Worm (Caenorhabditis elegans) whole organism, L1 larva: ENCODE data around the gene twk-24.
A peak's percentile ranks its signal among the peaks of the same experiment; 100 is the strongest.

Source experiments
- C04F5.9 ChIP-seq: sonication (generic microtip); optimal IDR thresholded peaks from 2 replicates; lab custom pipeline; 2016; ENCODE audit warnings: missing genetic modification characterization, missing compliant biosample characterization
- C16A3.4 ChIP-seq: fragments of 150-350 bp; optimal IDR thresholded peaks from 2 replicates; lab custom pipeline; 2014; ENCODE audit warnings: missing biosample characterization, missing genetic modification characterization
- C34B4.2 ChIP-seq: sonication (generic microtip); optimal IDR thresholded peaks from 2 replicates; lab custom pipeline; 2017; ENCODE audit warnings: mild to moderate bottlenecking, missing genetic modification characterization, missing compliant biosample characterization
- Y116A8C.19 ChIP-seq: sonication (generic microtip); optimal IDR thresholded peaks from 2 replicates; lab custom pipeline; 2016; ENCODE audit warnings: missing compliant biosample characterization, missing genetic modification characterization, borderline replicate concordance
- aha-1 ChIP-seq: fragments of 150-350 bp; optimal IDR thresholded peaks from 2 replicates; lab custom pipeline; 2014; ENCODE audit warnings: missing biosample characterization, missing genetic modification characterization
- blmp-1 ChIP-seq: fragments of 150-350 bp; optimal IDR thresholded peaks from 2 replicates; lab custom pipeline; 2014; ENCODE audit warnings: missing biosample characterization, missing genetic modification characterization
- ceh-82 ChIP-seq, 3 experiments: fragments of 150-350 bp in 1 of 3; sonication (generic microtip) in 2 of 3; optimal IDR thresholded peaks; 2 replicates each; lab custom pipeline; 2014 to 2017; ENCODE audit warnings: missing biosample characterization in 3 of 3, missing genetic modification characterization in 3 of 3
- ceh-90 ChIP-seq: sonication (generic microtip); optimal IDR thresholded peaks from 2 replicates; lab custom pipeline; 2016; ENCODE audit warnings: missing genetic modification characterization, missing compliant biosample characterization
- ces-1 ChIP-seq: fragments of 150-350 bp; optimal IDR thresholded peaks from 2 replicates; lab custom pipeline; 2014; ENCODE audit warnings: missing biosample characterization, missing genetic modification reagents, missing genetic modification characterization
- dpl-1 ChIP-seq, 3 experiments: fragments of 150-350 bp in 2 of 3; sonication (generic microtip) in 1 of 3; optimal IDR thresholded peaks; 2 replicates each; lab custom pipeline; 2014 to 2017; ENCODE audit warnings: missing biosample characterization in 3 of 3, missing genetic modification characterization in 3 of 3, missing genetic modification reagents in 3 of 3
- efl-1 ChIP-seq, 4 experiments: fragments of 150-350 bp; optimal IDR thresholded peaks in 3 of 4; peaks in 1 of 4; 1 replicate in 1 of 4; 2 replicates in 3 of 4; lab custom pipeline; 2014; ENCODE audit warnings: missing biosample characterization in 2 of 4, missing genetic modification characterization in 2 of 4, missing genetic modification reagents in 2 of 4
- efl-3 ChIP-seq: fragments of 200-800 bp; sonication (Bioruptor generic); optimal IDR thresholded peaks from 2 replicates; lab custom pipeline; 2018; ENCODE audit warnings: mild to moderate bottlenecking, missing genetic modification characterization, missing compliant biosample characterization
- egl-13 ChIP-seq: sonication (generic microtip); optimal IDR thresholded peaks from 2 replicates; lab custom pipeline; 2016; ENCODE audit warnings: missing genotype, missing genetic modification reagents, missing genetic modification characterization, missing compliant biosample characterization
- fkh-8 ChIP-seq: sonication (generic microtip); optimal IDR thresholded peaks from 2 replicates; lab custom pipeline; 2016; ENCODE audit warnings: mild to moderate bottlenecking, missing genetic modification characterization, missing compliant biosample characterization
- fos-1 ChIP-seq: fragments of 150-350 bp; optimal IDR thresholded peaks from 2 replicates; lab custom pipeline; 2014; ENCODE audit warnings: missing biosample characterization, missing genetic modification characterization
- grh-1 ChIP-seq: fragments of 200-800 bp; sonication (Bioruptor generic); IDR thresholded peaks from 2 replicates; pipeline ENCODE4 v1.3.6; 2022; ENCODE audit warnings: missing genetic modification reagents, missing genetic modification characterization, missing compliant biosample characterization
- hpl-2 ChIP-seq: fragments of 150-350 bp; optimal IDR thresholded peaks from 2 replicates; lab custom pipeline; 2014; ENCODE audit warnings: missing biosample characterization, missing genetic modification reagents, missing genetic modification characterization
- irx-1 ChIP-seq: sonication (generic microtip); optimal IDR thresholded peaks from 2 replicates; lab custom pipeline; 2016; ENCODE audit warnings: missing genetic modification characterization, missing compliant biosample characterization
- jun-1 ChIP-seq: fragments of 150-350 bp; optimal IDR thresholded peaks from 2 replicates; lab custom pipeline; 2014; ENCODE audit warnings: missing biosample characterization, missing genetic modification reagents, missing genetic modification characterization
- lin-14 ChIP-seq: fragments of 200-800 bp; sonication (Bioruptor generic); optimal IDR thresholded peaks from 2 replicates; lab custom pipeline; 2018; ENCODE audit warnings: mild to moderate bottlenecking, missing genetic modification characterization, moderate library complexity, missing compliant biosample characterization
- lin-15B ChIP-seq: fragments of 150-350 bp; sonication (generic microtip); optimal IDR thresholded peaks from 3 replicates; lab custom pipeline; 2014; ENCODE audit warnings: missing biosample characterization, missing genetic modification characterization
- mab-9 ChIP-seq: fragments of 200-800 bp; sonication (Bioruptor generic); IDR thresholded peaks from 2 replicates; pipeline ENCODE4 v1.3.6; 2022; ENCODE audit warnings: missing genetic modification reagents, missing genetic modification characterization, missing compliant biosample characterization
- mdl-1 ChIP-seq, 2 experiments: fragments of 150-350 bp; optimal IDR thresholded peaks; 2 replicates each; lab custom pipeline; 2014 to 2017; ENCODE audit warnings: missing biosample characterization in 2 of 2, missing genetic modification characterization in 2 of 2, inconsistent platforms in 1 of 2
- mep-1 ChIP-seq: fragments of 150-350 bp; optimal IDR thresholded peaks from 2 replicates; lab custom pipeline; 2014; ENCODE audit warnings: missing biosample characterization, missing genetic modification characterization
- nhr-11 ChIP-seq: fragments of 150-350 bp; optimal IDR thresholded peaks from 2 replicates; lab custom pipeline; 2014; ENCODE audit warnings: missing biosample characterization, missing genetic modification characterization
- nhr-19 ChIP-seq: fragments of 200-800 bp; sonication (Bioruptor generic); conservative IDR thresholded peaks from 2 replicates; pipeline ENCODE4 v1.3.6; 2022; ENCODE audit warnings: missing genetic modification characterization, missing compliant biosample characterization
- nhr-28 ChIP-seq: fragments of 150-350 bp; optimal IDR thresholded peaks from 2 replicates; lab custom pipeline; 2014; ENCODE audit warnings: missing biosample characterization, missing genetic modification characterization
- nhr-71 ChIP-seq: sonication (generic microtip); optimal IDR thresholded peaks from 2 replicates; lab custom pipeline; 2016; ENCODE audit warnings: mild to moderate bottlenecking, missing genetic modification characterization, moderate library complexity, missing compliant biosample characterization
- nhr-76 ChIP-seq: sonication (generic microtip); optimal IDR thresholded peaks from 2 replicates; lab custom pipeline; 2017; ENCODE audit warnings: missing biosample characterization, missing genetic modification characterization
- nhr-84 ChIP-seq: sonication (generic microtip); optimal IDR thresholded peaks from 2 replicates; lab custom pipeline; 2017; ENCODE audit warnings: missing biosample characterization, missing genetic modification characterization
- nhr-85 ChIP-seq: sonication (generic microtip); peaks from one replicate; lab custom pipeline; 2016; ENCODE audit warnings: missing genetic modification characterization, inconsistent platforms, missing compliant biosample characterization
- nhr-90 ChIP-seq: sonication (generic microtip); optimal IDR thresholded peaks from 2 replicates; lab custom pipeline; 2016; ENCODE audit warnings: mild to moderate bottlenecking, missing genetic modification characterization, missing compliant biosample characterization; ENCODE audit not compliant: poor library complexity
- pqm-1 ChIP-seq: sonication (generic microtip); optimal IDR thresholded peaks from 3 replicates; lab custom pipeline; 2017; ENCODE audit warnings: missing biosample characterization, missing genetic modification characterization
- rnt-1 ChIP-seq: sonication (generic microtip); optimal IDR thresholded peaks from 2 replicates; lab custom pipeline; 2016; ENCODE audit warnings: mild to moderate bottlenecking, missing genetic modification characterization, moderate library complexity, missing compliant biosample characterization
- skn-1 ChIP-seq: fragments of 150-350 bp; optimal IDR thresholded peaks from 2 replicates; lab custom pipeline; 2014; ENCODE audit warnings: missing biosample characterization, missing genetic modification characterization
- snpc-4 ChIP-seq: fragments of 150-350 bp; optimal IDR thresholded peaks from 2 replicates; lab custom pipeline; 2014; ENCODE audit warnings: missing biosample characterization, missing genetic modification characterization
- snu-23 ChIP-seq: sonication (generic microtip); optimal IDR thresholded peaks from 2 replicates; lab custom pipeline; 2016; ENCODE audit warnings: missing genetic modification characterization, missing compliant biosample characterization
- swsn-7 ChIP-seq: sonication (generic microtip); optimal IDR thresholded peaks from 2 replicates; lab custom pipeline; 2016; ENCODE audit warnings: missing genetic modification characterization, missing compliant biosample characterization
- tbx-2 ChIP-seq: sonication (generic microtip); optimal IDR thresholded peaks from 2 replicates; lab custom pipeline; 2016; ENCODE audit warnings: missing genetic modification characterization, missing compliant biosample characterization
- tlp-1 ChIP-seq: fragments of 150-350 bp; optimal IDR thresholded peaks from 2 replicates; lab custom pipeline; 2014; ENCODE audit warnings: missing biosample characterization, missing genetic modification characterization
- unc-86 ChIP-seq: sonication (generic microtip); optimal IDR thresholded peaks from 2 replicates; lab custom pipeline; 2016; ENCODE audit warnings: missing genetic modification characterization, missing compliant biosample characterization
- zip-4 ChIP-seq: fragments of 200-800 bp; sonication (Bioruptor generic); optimal IDR thresholded peaks from 2 replicates; lab custom pipeline; 2018; ENCODE audit warnings: mild to moderate bottlenecking, missing genetic modification characterization, moderate library complexity, missing compliant biosample characterization
- ztf-4 ChIP-seq: fragments of 150-350 bp; optimal IDR thresholded peaks from 2 replicates; lab custom pipeline; 2014; ENCODE audit warnings: missing biosample characterization, missing genetic modification characterization

Gene twk-24

ce11 chrV:12255343-12255742 lies 13.8 kb downstream of the twk-24 start, which contains the start of gene T04H1.12:
T04H1.12 (plus strand) TSS chrV:12255643.
- no peak for TF ChIP-seq dpl-1 (GFP tag; optimal IDR thresholded peaks at IDR 0.05; lab: Kevin White, UChicago)
- no peak for TF ChIP-seq ceh-82 (tag; optimal IDR thresholded peaks at IDR 0.05; lab: Kevin White, UChicago)
- TF ChIP-seq C34B4.2, result no peak
- TF ChIP-seq tlp-1 (tag; lab: Kevin White, UChicago), result no peak
- TF ChIP-seq grh-1, result no peak
- TF ChIP-seq egl-13 (tag; lab: Kevin White, UChicago), result no peak

DNA sequence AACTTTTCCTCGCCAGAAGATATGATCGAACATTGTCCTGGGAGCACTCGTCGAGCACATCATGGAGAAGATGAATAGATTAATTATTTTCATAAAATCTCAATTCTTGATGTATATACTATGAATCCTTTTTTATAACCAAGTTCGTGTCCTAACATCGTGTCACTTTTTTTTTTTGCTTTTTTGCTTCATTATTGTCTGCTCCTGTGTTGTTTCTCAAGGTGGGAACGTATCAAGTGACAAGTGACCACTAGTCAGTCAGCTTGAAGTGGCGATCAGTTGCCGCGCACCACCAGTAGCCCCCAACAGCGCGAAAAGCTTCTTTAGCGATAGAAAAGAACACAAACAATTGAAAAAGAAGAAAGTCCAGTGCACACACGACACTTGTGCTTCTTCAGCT lies 16.9 kb downstream of the twk-24 start, which contains the start of gene lrx-1:
TSS of gene lrx-1 (plus strand) at position 301 of the 400 bp plus-strand sequence.
- TF ChIP-seq tbx-2 (tag; lab: Kevin White, UChicago) (no peak), mdl-1 (tag; optimal IDR thresholded peaks at IDR 0.05; lab: Kevin White, UChicago) (no peak), ztf-4 (tag; lab: Kevin White, UChicago) (no peak), fos-1 (tag; lab: Kevin White, UChicago) (no peak), snpc-4 (tag; lab: Kevin White, UChicago) (no peak), ces-1 (GFP tag; lab: Kevin White, UChicago) (no peak), swsn-7 (no peak), mab-9 (GFP tag; lab: Robert Waterston, UW) (no peak), snu-23 (GFP tag; lab: Kevin White, UChicago) (no peak), nhr-84 (tag; lab: Kevin White, UChicago) (no peak)
- TF ChIP-seq, all 84 proteins: peak for 0

DNA sequence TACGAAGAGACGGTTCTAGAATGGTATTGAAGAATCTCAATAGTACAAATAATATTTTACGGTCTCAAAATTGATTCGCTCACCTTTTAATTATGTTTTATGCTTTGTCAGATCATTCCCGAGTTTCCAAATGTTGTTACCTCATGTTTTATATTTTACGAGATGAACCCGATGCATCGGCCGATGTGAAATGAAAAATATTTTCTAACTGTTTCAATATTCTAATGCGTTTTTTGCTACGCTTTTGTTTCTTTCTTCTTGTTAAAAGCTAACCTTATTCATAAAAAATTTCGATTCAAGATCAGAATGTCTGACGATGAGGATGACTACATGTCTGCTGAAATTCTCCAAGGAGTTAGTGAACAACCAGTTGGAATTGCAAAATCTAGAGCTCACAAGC lies 18.1 kb downstream of the twk-24 start, which contains the start of gene T04H1.5:
TSS of gene T04H1.5 (plus strand) at position 301 of the 400 bp plus-strand sequence.
- TF ChIP-seq egl-13 (tag; lab: Kevin White, UChicago) (no peak), blmp-1 (tag; lab: Kevin White, UChicago) (no peak), irx-1 (tag; lab: Kevin White, UChicago) (no peak), fkh-8 (tag; lab: Kevin White, UChicago) (no peak), skn-1 (tag; lab: Kevin White, UChicago) (no peak), jun-1 (tag; lab: Kevin White, UChicago) (no peak), efl-3 (no peak), mep-1 (no peak), nhr-76 (tag; lab: Kevin White, UChicago) (no peak), mab-9 (GFP tag; lab: Robert Waterston, UW) (no peak)

- no peak for TF ChIP-seq efl-3
- TF ChIP-seq nhr-90 (tag; lab: Kevin White, UChicago), result no peak
- TF ChIP-seq ceh-90 (tag; lab: Kevin White, UChicago), result no peak
- no peak for TF ChIP-seq ceh-82 (tag; optimal IDR thresholded peaks at IDR 0.05; lab: Kevin White, UChicago)
- TF ChIP-seq C34B4.2, result no peak
- no peak for TF ChIP-seq ztf-4 (tag; lab: Kevin White, UChicago)
- no peak for TF ChIP-seq ces-1 (GFP tag; lab: Kevin White, UChicago)
- no peak for TF ChIP-seq hpl-2
- no peak for TF ChIP-seq Y116A8C.19
- no peak for TF ChIP-seq pqm-1 (tag; lab: Kevin White, UChicago)
- TF ChIP-seq nhr-28 (tag; lab: Kevin White, UChicago), result no peak
- no peak for TF ChIP-seq lin-14 (GFP tag; lab: Kevin White, UChicago)
- TF ChIP-seq skn-1 (tag; lab: Kevin White, UChicago), result peak; percentile 36
- no peak for TF ChIP-seq rnt-1
- TF ChIP-seq aha-1 (tag; lab: Kevin White, UChicago), result no peak
- TF ChIP-seq dpl-1 (GFP tag; optimal IDR thresholded peaks at IDR 0.05; lab: Kevin White, UChicago), result peak; percentile 45 to 81 (median 74)
- no peak for TF ChIP-seq snpc-4 (tag; lab: Kevin White, UChicago)
- TF ChIP-seq zip-4, result no peak
- TF ChIP-seq mep-1, result peak; percentile 25
- peak; percentile 64 for TF ChIP-seq nhr-85 (tag; lab: Kevin White, UChicago)
- no peak for TF ChIP-seq fkh-8 (tag; lab: Kevin White, UChicago)
- no peak for TF ChIP-seq fos-1 (tag; lab: Kevin White, UChicago)
- no peak for TF ChIP-seq nhr-71 (tag; lab: Kevin White, UChicago)
- TF ChIP-seq efl-1 (optimal IDR thresholded peaks at IDR 0.05; lab: Kevin White, UChicago), result peak; percentile 19 to 75
- peak; percentile 82 to 98 for TF ChIP-seq efl-1 (GFP tag; optimal IDR thresholded peaks at IDR 0.05 in 1 of 2; lab: Kevin White, UChicago)
- TF ChIP-seq nhr-19 (GFP tag; lab: Robert Waterston, UW), result no peak
- TF ChIP-seq unc-86, result no peak
- TF ChIP-seq C04F5.9 (tag; lab: Kevin White, UChicago), result no peak
- no peak for TF ChIP-seq C16A3.4 (tag; lab: Kevin White, UChicago)
- no peak for TF ChIP-seq nhr-11 (tag; lab: Kevin White, UChicago)
- peak; percentile 37 for TF ChIP-seq snu-23 (GFP tag; lab: Kevin White, UChicago)
- peak; percentile 36 for TF ChIP-seq blmp-1 (tag; lab: Kevin White, UChicago)
- TF ChIP-seq lin-15B, result no peak
Observed at ce11 chrV:12245777-12246452, 23.2 kb downstream of the twk-24 start.
